Fruit fly (Drosophila melanogaster) whole organism, adult: ENCODE data around the gene pnt.

Experiments
- CG11617 ChIP-seq: fragments of 200-800 bp; sonication (Bioruptor generic); optimal IDR thresholded peaks from 2 replicates; lab custom pipeline; 2017; ENCODE audit warnings: mild to moderate bottlenecking, missing biosample characterization, missing genetic modification reagents, missing genetic modification characterization
- CG1620 ChIP-seq: fragments of 200-800 bp; sonication (Bioruptor generic); optimal IDR thresholded peaks from 2 replicates; lab custom pipeline; 2016; ENCODE audit warnings: missing biosample characterization, missing genetic modification characterization
- CG33017 ChIP-seq: fragments of 200-800 bp; sonication (Bioruptor generic); optimal IDR thresholded peaks from 2 replicates; lab custom pipeline; 2018; ENCODE audit warnings: missing biosample characterization, mild to moderate bottlenecking, missing genetic modification characterization, moderate library complexity
- CG7045 ChIP-seq: fragments of 200-800 bp; sonication (Bioruptor generic); optimal IDR thresholded peaks from 2 replicates; lab custom pipeline; 2017; ENCODE audit warnings: missing biosample characterization, mild to moderate bottlenecking, missing genetic modification characterization
- CG7101 ChIP-seq: fragments of 200-800 bp; sonication (Bioruptor generic); optimal IDR thresholded peaks from 2 replicates; lab custom pipeline; 2018; ENCODE audit warnings: missing biosample characterization, mild to moderate bottlenecking, missing genetic modification characterization, moderate library complexity
- Crg-1 ChIP-seq: fragments of 200-800 bp; sonication (Bioruptor generic); optimal IDR thresholded peaks from 2 replicates; lab custom pipeline; 2016; ENCODE audit warnings: missing biosample characterization, missing genetic modification characterization
- Hr96 ChIP-seq: fragments of 200-800 bp; sonication (Bioruptor generic); optimal IDR thresholded peaks from 2 replicates; lab custom pipeline; 2016; ENCODE audit warnings: missing biosample characterization, missing genetic modification characterization
- Mnt ChIP-seq: fragments of 200-800 bp; sonication (Bioruptor generic); optimal IDR thresholded peaks from 2 replicates; lab custom pipeline; 2016; ENCODE audit warnings: missing biosample characterization, mild to moderate bottlenecking, missing genetic modification characterization
- bab1 ChIP-seq: fragments of 200-800 bp; sonication (Bioruptor generic); optimal IDR thresholded peaks from 3 replicates; lab custom pipeline; 2019; ENCODE audit warnings: missing biosample characterization, mild to moderate bottlenecking, missing genetic modification characterization, moderate library complexity
- cnc ChIP-seq, 2 experiments: fragments of >200 bp; optimal IDR thresholded peaks; 2 replicates each; lab custom pipeline; 2017
- kay ChIP-seq: fragments of 200-800 bp; sonication (Bioruptor generic); peaks from one replicate; lab custom pipeline; 2016; ENCODE audit warnings: missing biosample characterization, missing genetic modification characterization, borderline replicate concordance
- ovo ChIP-seq: fragments of 200-800 bp; sonication (Bioruptor generic); optimal IDR thresholded peaks from 2 replicates; lab custom pipeline; 2016; ENCODE audit warnings: missing biosample characterization, missing genetic modification characterization
- pad ChIP-seq: fragments of 200-800 bp; sonication (Bioruptor generic); optimal IDR thresholded peaks from 3 replicates; lab custom pipeline; 2017; ENCODE audit warnings: missing biosample characterization, missing genetic modification characterization, mild to moderate bottlenecking, moderate library complexity, missing genetic modification reagents

DNA sequence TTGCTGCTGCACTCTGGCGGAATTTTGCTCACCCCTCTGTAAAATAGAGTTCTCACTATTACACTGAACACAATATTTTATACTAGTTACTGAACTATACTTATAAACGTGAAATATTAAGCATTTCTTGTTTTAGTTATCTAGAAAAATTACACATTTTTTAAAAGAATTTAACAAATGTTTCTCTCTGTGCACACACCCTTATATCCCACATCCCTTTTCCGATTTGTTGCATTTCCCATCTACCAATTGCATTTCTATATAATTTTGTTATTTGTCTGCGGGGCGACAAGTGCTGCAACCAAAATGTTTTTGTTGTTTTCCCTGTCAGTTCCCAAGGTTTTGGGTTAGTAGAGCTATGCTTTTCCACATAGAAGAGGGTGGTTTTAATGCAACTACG is 42.7 kb downstream of the pnt start:
- TF ChIP-seq pad (GFP tag; lab: Kevin White, UChicago) = no peak
- TF ChIP-seq CG11617 (GFP tag; lab: Kevin White, UChicago) = no peak
- no peak for TF ChIP-seq Mnt (GFP tag; lab: Kevin White, UChicago)
- no peak for TF ChIP-seq cnc (optimal IDR thresholded peaks at IDR 0.05; lab: Kevin White, UChicago)
- no peak for TF ChIP-seq CG7045 (GFP tag; lab: Kevin White, UChicago)
- TF ChIP-seq Crg-1 (GFP tag; lab: Kevin White, UChicago) = no peak
- TF ChIP-seq kay (GFP tag; lab: Kevin White, UChicago) = no peak
- TF ChIP-seq CG1620 (GFP tag; lab: Kevin White, UChicago) = no peak
- no peak for TF ChIP-seq bab1
- no peak for TF ChIP-seq CG33017
- no peak for TF ChIP-seq CG7101
- TF ChIP-seq Hr96 (GFP tag; lab: Kevin White, UChicago) = no peak
- TF ChIP-seq ovo (GFP tag; lab: Kevin White, UChicago) = no peak
